Fruit fly (Drosophila melanogaster) whole organism, embryonic: ENCODE data around the gene sage.

Source experiments
- CG10321 ChIP-seq: fragments of 200-800 bp; sonication (Bioruptor generic); IDR thresholded peaks from 2 replicates; pipeline ENCODE4 v1.3.6; 2022; ENCODE audit warnings: missing biosample characterization, missing genetic modification characterization
- CG11085 ChIP-seq: fragments of 200-800 bp; sonication (Bioruptor generic); IDR thresholded peaks from 2 replicates; pipeline ENCODE4 v1.3.6; 2022; ENCODE audit warnings: missing biosample characterization, missing genetic modification characterization
- CG14441 ChIP-seq: fragments of 200-800 bp; sonication (Bioruptor generic); IDR thresholded peaks from 2 replicates; pipeline ENCODE4 v1.3.6; 2022; ENCODE audit warnings: missing biosample characterization, missing genetic modification characterization
- CG15514 ChIP-seq: fragments of 200-800 bp; sonication (Bioruptor generic); optimal IDR thresholded peaks from 3 replicates; lab custom pipeline; 2017; ENCODE audit warnings: missing biosample characterization, missing genetic modification characterization, mild to moderate bottlenecking, moderate library complexity, missing genetic modification reagents
- cwo ChIP-seq: fragments of 200-800 bp; sonication (Bioruptor generic); optimal IDR thresholded peaks from 3 replicates; lab custom pipeline; 2017; ENCODE audit warnings: missing biosample characterization, missing genetic modification characterization, mild to moderate bottlenecking, moderate library complexity, missing genetic modification reagents
- pita ChIP-seq: fragments of 200-800 bp; sonication (Bioruptor generic); optimal IDR thresholded peaks from 2 replicates; lab custom pipeline; 2017; ENCODE audit warnings: missing biosample characterization, mild to moderate bottlenecking, missing genetic modification characterization
- slp2 ChIP-seq: fragments of 200-800 bp; sonication (Bioruptor generic); optimal IDR thresholded peaks from 2 replicates; lab custom pipeline; 2016; ENCODE audit warnings: missing biosample characterization, missing genetic modification characterization

DNA sequence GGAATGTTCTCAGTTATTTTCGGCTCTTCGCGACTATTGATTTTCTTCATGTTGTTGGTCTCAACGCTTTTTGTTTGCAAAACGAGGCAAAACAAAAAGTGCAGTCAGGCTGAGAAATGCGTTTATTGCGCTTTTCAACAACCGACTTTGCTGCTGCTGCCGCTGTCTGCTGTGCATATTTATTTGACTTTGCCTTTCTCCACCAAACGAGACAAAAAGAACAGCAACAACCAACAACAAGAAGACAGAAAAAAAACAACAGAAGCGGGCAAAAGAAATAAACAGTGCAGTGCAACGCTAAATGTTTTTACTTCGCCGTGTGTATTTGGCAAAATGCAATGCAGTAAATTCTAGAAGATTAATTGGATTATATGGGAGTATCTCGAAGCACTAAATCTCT is 41.6 kb downstream of the sage start:
- TF ChIP-seq cwo (GFP tag; lab: Kevin White, UChicago): no peak
- no peak for TF ChIP-seq CG15514
- TF ChIP-seq slp2: no peak
- no peak for TF ChIP-seq CG14441 (GFP tag; lab: Robert Waterston, UW)
- no peak for TF ChIP-seq CG10321
- no peak for TF ChIP-seq pita (GFP tag; lab: Kevin White, UChicago)
- TF ChIP-seq CG11085 (GFP tag; lab: Robert Waterston, UW): no peak
